Worm (Caenorhabditis elegans) whole organism, L4/young adult: ENCODE results near the gene rep-1.

Experiments
- W03F9.2 ChIP-seq: fragments of 150-350 bp; optimal IDR thresholded peaks from 2 replicates; lab custom pipeline; 2014; ENCODE audit warnings: missing biosample characterization, missing genetic modification characterization
- dao-5 ChIP-seq: sonication (generic microtip); optimal IDR thresholded peaks from 2 replicates; lab custom pipeline; 2016; ENCODE audit warnings: missing genotype, missing genetic modification characterization, moderate library complexity, missing compliant biosample characterization
- him-1 ChIP-seq: sonication (generic microtip); optimal IDR thresholded peaks from 2 replicates; lab custom pipeline; 2016; ENCODE audit warnings: missing genotype, missing genetic modification reagents, missing genetic modification characterization, missing compliant biosample characterization

- TF ChIP-seq him-1 (tag; lab: Kevin White, UChicago) (no peak), dao-5 (tag; lab: Kevin White, UChicago) (peak; percentile 33), W03F9.2 (no peak)
Measured at ce11 chrIII:1616245-1617026, 46.3 kb downstream of the rep-1 start.
